Worm (Caenorhabditis elegans): ENCODE measurements around the gene cest-2.1.

- TF ChIP-seq T22C8.4 (GFP tag; IDR thresholded peaks at IDR 0.05) (no peak), ref-1 (GFP tag; conservative IDR thresholded peaks at IDR 0.05) (no peak), tab-1 (GFP tag; IDR thresholded peaks at IDR 0.05) (no peak), ztf-29 (GFP tag; IDR thresholded peaks at IDR 0.05) (no peak), flt-1 (GFP tag; IDR thresholded peaks at IDR 0.05) (no peak)
Measured at ce11 chrV:14141846-14142245, 29.4 kb downstream of the cest-2.1 start.

Measured in whole organism, midembryonic.